Fruit fly (Drosophila melanogaster) whole organism, embryonic: ENCODE data around the gene CG45045.

ENCODE experiments used
- Atf-2 ChIP-seq: fragments of 200-800 bp; sonication (Bioruptor generic); optimal IDR thresholded peaks from 2 replicates; lab custom pipeline; 2016; ENCODE audit warnings: missing biosample characterization, missing genetic modification characterization
- Bdp1 ChIP-seq: fragments of 200-800 bp; sonication (Bioruptor generic); optimal IDR thresholded peaks from 3 replicates; lab custom pipeline; 2016; ENCODE audit warnings: missing biosample characterization, missing genetic modification characterization
- CG10654 ChIP-seq: fragments of 200-800 bp; sonication (Bioruptor generic); optimal IDR thresholded peaks from 2 replicates; lab custom pipeline; 2016; ENCODE audit warnings: missing biosample characterization, missing genetic modification characterization
- CG10979 ChIP-seq: fragments of 200-800 bp; sonication (Bioruptor generic); optimal IDR thresholded peaks from 2 replicates; lab custom pipeline; 2018; ENCODE audit warnings: missing biosample characterization, mild to moderate bottlenecking, missing genetic modification characterization, moderate library complexity
- CG11696 ChIP-seq: fragments of 200-800 bp; sonication (Bioruptor generic); IDR thresholded peaks from 2 replicates; pipeline ENCODE4 v1.3.6; 2022; ENCODE audit warnings: missing biosample characterization, missing genetic modification characterization
- CG12071 ChIP-seq: fragments of 200-800 bp; sonication (Bioruptor generic); optimal IDR thresholded peaks from 3 replicates; lab custom pipeline; 2018; ENCODE audit warnings: missing biosample characterization, mild to moderate bottlenecking, missing genetic modification characterization
- CG12299 ChIP-seq: fragments of 200-800 bp; sonication (Bioruptor generic); optimal IDR thresholded peaks from 2 replicates; lab custom pipeline; 2018; ENCODE audit warnings: missing biosample characterization, mild to moderate bottlenecking, missing genetic modification characterization
- CG12744 ChIP-seq: fragments of 200-800 bp; sonication (Bioruptor generic); optimal IDR thresholded peaks from 2 replicates; lab custom pipeline; 2016; ENCODE audit warnings: missing biosample characterization, missing genetic modification characterization
- CG13894 ChIP-seq: fragments of 200-800 bp; sonication (Bioruptor generic); optimal IDR thresholded peaks from 3 replicates; lab custom pipeline; 2018; ENCODE audit warnings: missing biosample characterization, mild to moderate bottlenecking, missing genetic modification characterization, moderate library complexity
- CG14667 ChIP-seq: fragments of 200-800 bp; sonication (Bioruptor generic); IDR thresholded peaks from 2 replicates; pipeline ENCODE4 v1.3.6; 2022; ENCODE audit warnings: missing biosample characterization, missing genetic modification characterization
- CG14860 ChIP-seq: fragments of 200-800 bp; sonication (Bioruptor generic); IDR thresholded peaks from 3 replicates; pipeline ENCODE4 v1.3.6; 2022; ENCODE audit warnings: missing biosample characterization, missing genetic modification characterization; ENCODE audit not compliant: partially characterized antibody
- CG16813 ChIP-seq: fragments of 200-800 bp; sonication (Bioruptor generic); IDR thresholded peaks from 3 replicates; pipeline ENCODE4 v1.3.6; 2022; ENCODE audit warnings: missing biosample characterization, missing genetic modification characterization; ENCODE audit not compliant: partially characterized antibody
- CG17359 ChIP-seq: fragments of 200-800 bp; sonication (Bioruptor generic); optimal IDR thresholded peaks from 3 replicates; lab custom pipeline; 2018; ENCODE audit warnings: missing biosample characterization, mild to moderate bottlenecking, missing genetic modification characterization, moderate library complexity
- CG18262 ChIP-seq: fragments of 200-800 bp; optimal IDR thresholded peaks from 3 replicates; lab custom pipeline; 2019; ENCODE audit warnings: missing biosample characterization, mild to moderate bottlenecking, missing genetic modification characterization, moderate library complexity
- CG2678 ChIP-seq: fragments of 200-800 bp; sonication (Bioruptor generic); optimal IDR thresholded peaks from 3 replicates; lab custom pipeline; 2019; ENCODE audit warnings: missing biosample characterization, mild to moderate bottlenecking, missing genetic modification characterization, moderate library complexity
- CG31224 ChIP-seq: fragments of 200-800 bp; sonication (Bioruptor generic); IDR thresholded peaks from 2 replicates; pipeline ENCODE4 v1.3.6; 2022; ENCODE audit warnings: missing biosample characterization, missing genetic modification characterization
- CG31441 ChIP-seq: fragments of 200-800 bp; sonication (Bioruptor generic); IDR thresholded peaks from 2 replicates; pipeline ENCODE4 v1.3.6; 2022; ENCODE audit warnings: missing biosample characterization, missing genetic modification characterization
- CG32772 ChIP-seq: fragments of 200-800 bp; sonication (Bioruptor generic); IDR thresholded peaks from 2 replicates; pipeline ENCODE4 v1.3.6; 2022; ENCODE audit warnings: missing biosample characterization, missing genetic modification characterization
- CG3847 ChIP-seq: fragments of 200-800 bp; sonication (Bioruptor generic); IDR thresholded peaks from 2 replicates; pipeline ENCODE4 v1.3.6; 2022; ENCODE audit warnings: missing biosample characterization, missing genetic modification characterization
- CG42726 ChIP-seq: fragments of 200-800 bp; sonication (Bioruptor generic); IDR thresholded peaks from 2 replicates; pipeline ENCODE4 v1.3.6; 2022; ENCODE audit warnings: missing biosample characterization, missing genetic modification characterization; ENCODE audit not compliant: partially characterized antibody
- CG7271 ChIP-seq: fragments of 200-800 bp; sonication (Bioruptor generic); optimal IDR thresholded peaks from 2 replicates; lab custom pipeline; 2018; ENCODE audit warnings: missing biosample characterization, mild to moderate bottlenecking, missing genetic modification characterization, moderate library complexity
- CG7928 ChIP-seq: fragments of 200-800 bp; sonication (Bioruptor generic); optimal IDR thresholded peaks from 2 replicates; lab custom pipeline; 2017; ENCODE audit warnings: missing biosample characterization, mild to moderate bottlenecking, missing genetic modification characterization
- CG8765 ChIP-seq: fragments of 200-800 bp; sonication (Bioruptor generic); IDR thresholded peaks from 2 replicates; pipeline ENCODE4 v1.3.6; 2022; ENCODE audit warnings: missing biosample characterization, missing genetic modification characterization
- CoRest ChIP-seq: fragments of 200-800 bp; sonication (Bioruptor generic); optimal IDR thresholded peaks from 3 replicates; lab custom pipeline; 2018; ENCODE audit warnings: missing biosample characterization, mild to moderate bottlenecking, missing genetic modification characterization, moderate library complexity
- Dad ChIP-seq: fragments of 200-800 bp; sonication (Bioruptor generic); optimal IDR thresholded peaks from 3 replicates; lab custom pipeline; 2016; ENCODE audit warnings: missing biosample characterization, missing genetic modification characterization
- Ets65A ChIP-seq: fragments of 200-800 bp; sonication (Bioruptor generic); peaks from one replicate; lab custom pipeline; 2016; ENCODE audit warnings: missing biosample characterization, missing genetic modification characterization
- Fer1 ChIP-seq: fragments of 200-800 bp; sonication (Bioruptor generic); optimal IDR thresholded peaks from 2 replicates; lab custom pipeline; 2017; ENCODE audit warnings: missing biosample characterization, mild to moderate bottlenecking, missing genetic modification characterization
- Gsc ChIP-seq: fragments of 200-800 bp; sonication (Bioruptor generic); IDR thresholded peaks from 2 replicates; pipeline ENCODE4 v1.3.6; 2022; ENCODE audit warnings: missing biosample characterization, missing genetic modification characterization
- Hsf ChIP-seq: fragments of 200-800 bp; sonication (Bioruptor generic); optimal IDR thresholded peaks from 3 replicates; lab custom pipeline; 2016; ENCODE audit warnings: missing biosample characterization, missing genetic modification characterization
- Sox100B ChIP-seq: fragments of 200-800 bp; sonication (Bioruptor generic); optimal IDR thresholded peaks from 3 replicates; lab custom pipeline; 2018; ENCODE audit warnings: missing biosample characterization, mild to moderate bottlenecking, missing genetic modification characterization
- Sox102F ChIP-seq: fragments of 200-800 bp; sonication (Bioruptor generic); optimal IDR thresholded peaks from 2 replicates; lab custom pipeline; 2018; ENCODE audit warnings: missing biosample characterization, mild to moderate bottlenecking, missing genetic modification characterization, moderate library complexity
- abd-A ChIP-seq: fragments of 200-800 bp; sonication (Bioruptor generic); optimal IDR thresholded peaks from 3 replicates; lab custom pipeline; 2019; ENCODE audit warnings: missing biosample characterization, mild to moderate bottlenecking, missing genetic modification characterization, moderate library complexity
- bowl ChIP-seq: fragments of 200-800 bp; sonication (Bioruptor generic); IDR thresholded peaks from 2 replicates; pipeline ENCODE4 v1.3.6; 2022; ENCODE audit warnings: missing biosample characterization, missing genetic modification characterization
- br ChIP-seq: fragments of >200 bp; optimal IDR thresholded peaks from 2 replicates; lab custom pipeline; 2017
- chinmo ChIP-seq: fragments of 200-800 bp; sonication (Bioruptor generic); IDR thresholded peaks from 4 replicates; pipeline ENCODE4 v1.3.6; 2022; ENCODE audit warnings: missing biosample characterization, missing genetic modification characterization; ENCODE audit not compliant: partially characterized antibody
- ci ChIP-seq: fragments of 200-800 bp; sonication (Bioruptor generic); IDR thresholded peaks from 3 replicates; pipeline ENCODE4 v1.3.6; 2022; ENCODE audit warnings: missing biosample characterization, missing genetic modification characterization
- crol ChIP-seq: fragments of 200-800 bp; sonication (Bioruptor generic); IDR thresholded peaks from 2 replicates; pipeline ENCODE4 v1.3.6; 2022; ENCODE audit warnings: missing biosample characterization, missing genetic modification characterization
- crp ChIP-seq, 2 experiments: fragments of 200-800 bp; sonication (Bioruptor generic); optimal IDR thresholded peaks; 2 replicates in 1 of 2; 3 replicates in 1 of 2; lab custom pipeline; 2017; ENCODE audit warnings: missing biosample characterization in 2 of 2, missing genetic modification characterization in 2 of 2, mild to moderate bottlenecking in 1 of 2, moderate library complexity in 1 of 2
- dmrt99B ChIP-seq: fragments of 200-800 bp; sonication (Bioruptor generic); optimal IDR thresholded peaks from 2 replicates; lab custom pipeline; 2018; ENCODE audit warnings: missing biosample characterization, mild to moderate bottlenecking, missing genetic modification characterization, moderate library complexity
- gem ChIP-seq: fragments of 200-800 bp; sonication (Bioruptor generic); optimal IDR thresholded peaks from 2 replicates; lab custom pipeline; 2019; ENCODE audit warnings: missing biosample characterization, mild to moderate bottlenecking, missing genetic modification characterization, moderate library complexity
- pfk ChIP-seq: fragments of 200-800 bp; sonication (Bioruptor generic); optimal IDR thresholded peaks from 2 replicates; lab custom pipeline; 2018; ENCODE audit warnings: missing biosample characterization, mild to moderate bottlenecking, missing genetic modification characterization, moderate library complexity
- wdn ChIP-seq: fragments of 200-800 bp; sonication (Bioruptor generic); IDR thresholded peaks from 2 replicates; pipeline ENCODE4 v1.3.6; 2022; ENCODE audit warnings: missing biosample characterization, missing genetic modification characterization

CG45045 gene

DNA sequence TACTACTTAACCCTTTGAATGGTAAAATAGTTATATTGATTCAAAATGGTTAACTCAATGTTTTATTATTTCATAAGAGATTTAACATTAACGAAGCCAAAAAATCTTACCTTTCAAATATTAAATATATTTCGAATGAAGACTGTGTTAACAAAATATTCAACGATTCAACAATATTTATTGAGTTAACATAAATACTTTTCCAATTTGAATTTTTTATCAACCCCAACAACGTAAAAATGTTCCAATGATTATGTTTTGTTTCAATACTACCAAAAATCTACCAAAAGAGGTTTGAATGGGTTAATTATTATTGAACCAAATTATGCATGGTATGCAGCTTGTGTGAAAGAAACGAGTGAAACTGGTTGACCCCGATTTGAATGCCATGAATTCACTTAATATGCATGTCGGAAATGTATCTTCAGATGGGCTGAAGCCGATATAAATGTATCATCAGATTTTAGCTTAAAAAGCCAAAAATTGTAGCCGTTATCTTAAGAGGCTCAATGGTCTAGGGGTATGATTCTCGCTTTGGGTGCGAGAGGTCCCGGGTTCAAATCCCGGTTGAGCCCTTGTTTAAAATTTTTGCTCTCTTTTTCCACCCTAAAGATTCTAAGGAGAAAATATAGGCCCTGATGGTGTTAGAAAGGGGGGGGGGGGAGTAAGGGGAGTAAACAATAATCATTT is 36.1 kb upstream of the CG45045 start (continued):
- peak; percentile 27 for TF ChIP-seq CG2678 (tag; lab: Kevin White, UChicago)
- no peak for TF ChIP-seq CG7271 (tag; lab: Kevin White, UChicago)
- TF ChIP-seq chinmo (GFP tag; lab: Robert Waterston, UW) = peak; percentile 50; the same call in 1 of the 4 replicates
- no peak for TF ChIP-seq Dad
- TF ChIP-seq CG14860 (GFP tag; lab: Robert Waterston, UW) = no peak
- no peak for TF ChIP-seq Atf-2 (GFP tag; lab: Kevin White, UChicago)
- TF ChIP-seq dmrt99B (tag; lab: Kevin White, UChicago) = peak; percentile 45
- peak; percentile 16 for TF ChIP-seq gem (tag; lab: Kevin White, UChicago)
- peak; percentile 1 for TF ChIP-seq CoRest
- no peak for TF ChIP-seq Hsf (GFP tag; lab: Kevin White, UChicago)
- peak; percentile 82 for TF ChIP-seq Bdp1 (GFP tag; lab: Kevin White, UChicago)
- peak; percentile 15 for TF ChIP-seq Sox100B
- TF ChIP-seq Sox102F = peak; percentile 4
- TF ChIP-seq CG10979 (tag; lab: Kevin White, UChicago) = peak; percentile 2
- TF ChIP-seq CG42726 = 0 out of 2 replicates have a peak, but pooled peaks have one; percentile 22
- peak; percentile 37 for TF ChIP-seq CG17359 (tag; lab: Kevin White, UChicago)
- no peak for TF ChIP-seq pfk (GFP tag; lab: Kevin White, UChicago)
- no peak for TF ChIP-seq CG12299
- TF ChIP-seq bowl (GFP tag; lab: Robert Waterston, UW) = no peak
- no peak for TF ChIP-seq CG14667
- TF ChIP-seq CG18262 = peak; percentile 27

DNA sequence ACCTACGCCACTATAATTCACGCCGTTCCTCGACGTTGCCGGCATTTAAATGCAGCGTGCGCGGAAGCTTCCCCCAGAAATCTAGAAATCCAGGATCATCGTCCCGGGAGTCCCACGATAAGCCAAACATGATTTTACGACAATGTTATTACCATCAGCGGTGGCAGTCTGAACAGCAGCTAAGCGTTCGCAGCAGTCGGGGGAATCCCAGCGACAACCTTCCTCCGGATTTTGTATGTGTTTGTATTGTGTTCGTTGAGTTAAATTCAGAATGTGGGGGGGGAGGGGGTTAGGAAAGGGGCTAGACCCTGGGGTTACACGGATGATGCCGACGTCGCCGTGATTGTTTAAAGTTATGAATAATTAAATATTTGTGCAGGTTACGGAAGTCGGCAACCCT is 23.4 kb upstream of the CG45045 start:
- TF ChIP-seq Gsc (GFP tag; lab: Robert Waterston, UW) (no peak), CG10654 (GFP tag; lab: Kevin White, UChicago) (no peak), CG3847 (no peak), ci (GFP tag; lab: Robert Waterston, UW) (no peak), CG7928 (no peak), CG31441 (GFP tag; lab: Robert Waterston, UW) (no peak), CG31224 (no peak), br (lab: Kevin White, UChicago) (no peak), CG32772 (no peak), CG13894 (tag; lab: Kevin White, UChicago) (peak; percentile 52), wdn (no peak), crol (0 out of 2 replicates have a peak, but pooled peaks have one; percentile 42), CG11696 (no peak), CG8765 (no peak), CG16813 (GFP tag; lab: Robert Waterston, UW) (no peak), crp (GFP tag; optimal IDR thresholded peaks at IDR 0.05; lab: Kevin White, UChicago) (no peak), Ets65A (GFP tag; lab: Kevin White, UChicago) (peak; percentile 73), abd-A (tag; lab: Kevin White, UChicago) (peak; percentile 5), CG12744 (GFP tag; lab: Kevin White, UChicago) (no peak), Fer1 (GFP tag; lab: Kevin White, UChicago) (no peak), CG12071 (GFP tag; lab: Kevin White, UChicago) (no peak)
